Worm (Caenorhabditis elegans) whole organism, mixed stage, embryonic: ENCODE measurements around the gene faxc-1.
A peak's percentile ranks its signal among the peaks of the same experiment; 100 is the strongest.

ENCODE experiments used
- M03D4.4 ChIP-seq: sonication (generic microtip); optimal IDR thresholded peaks from 2 replicates; lab custom pipeline; 2017; ENCODE audit warnings: mild to moderate bottlenecking, missing genetic modification characterization, missing compliant biosample characterization
- bed-3 ChIP-seq: fragments of 200-800 bp; sonication (Bioruptor generic); optimal IDR thresholded peaks from 3 replicates; lab custom pipeline; 2018; ENCODE audit warnings: mild to moderate bottlenecking, missing genetic modification characterization, moderate library complexity, missing compliant biosample characterization
- blmp-1 ChIP-seq: fragments of 150-350 bp; optimal IDR thresholded peaks from 2 replicates; lab custom pipeline; 2014; ENCODE audit warnings: missing biosample characterization, missing genetic modification characterization
- ceh-39 ChIP-seq: fragments of 150-350 bp; optimal IDR thresholded peaks from 2 replicates; lab custom pipeline; 2014; ENCODE audit warnings: missing biosample characterization, missing genetic modification characterization
- ceh-43 ChIP-seq: fragments of 200-800 bp; sonication (Bioruptor generic); optimal IDR thresholded peaks from 2 replicates; lab custom pipeline; 2018; ENCODE audit warnings: mild to moderate bottlenecking, missing genetic modification characterization, moderate library complexity, missing compliant biosample characterization
- ceh-83 ChIP-seq: fragments of 200-800 bp; sonication (Bioruptor generic); optimal IDR thresholded peaks from 2 replicates; lab custom pipeline; 2018; ENCODE audit warnings: mild to moderate bottlenecking, missing genetic modification characterization, missing compliant biosample characterization
- ces-1 ChIP-seq: fragments of 150-350 bp; optimal IDR thresholded peaks from 2 replicates; lab custom pipeline; 2014; ENCODE audit warnings: missing biosample characterization, missing genetic modification reagents, missing genetic modification characterization
- cnd-1 ChIP-seq: fragments of 200-800 bp; sonication (Bioruptor generic); optimal IDR thresholded peaks from 2 replicates; lab custom pipeline; 2018; ENCODE audit warnings: mild to moderate bottlenecking, missing genetic modification characterization, missing compliant biosample characterization
- drap-1 ChIP-seq: fragments of 200-800 bp; sonication (Bioruptor generic); optimal IDR thresholded peaks from 3 replicates; lab custom pipeline; 2018; ENCODE audit warnings: mild to moderate bottlenecking, missing genetic modification characterization, missing compliant biosample characterization
- elt-1 ChIP-seq: sonication (generic microtip); optimal IDR thresholded peaks from 2 replicates; lab custom pipeline; 2017; ENCODE audit warnings: missing genetic modification characterization, mild to moderate bottlenecking, missing compliant biosample characterization, antibody characterized with exemption, moderate library complexity, borderline replicate concordance; ENCODE audit not compliant: insufficient read depth
- elt-3 ChIP-seq: fragments of 150-350 bp; optimal IDR thresholded peaks from 2 replicates; lab custom pipeline; 2014; ENCODE audit warnings: missing biosample characterization, missing genetic modification characterization
- flh-1 ChIP-seq: fragments of 200-800 bp; sonication (Bioruptor generic); optimal IDR thresholded peaks from 2 replicates; lab custom pipeline; 2018; ENCODE audit warnings: mild to moderate bottlenecking, missing genetic modification characterization, moderate library complexity, missing compliant biosample characterization
- ham-2 ChIP-seq: fragments of 200-800 bp; sonication (Bioruptor generic); optimal IDR thresholded peaks from 2 replicates; lab custom pipeline; 2018; ENCODE audit warnings: mild to moderate bottlenecking, missing genetic modification characterization, missing compliant biosample characterization
- hlh-1 ChIP-seq: fragments of 150-350 bp; optimal IDR thresholded peaks from 2 replicates; lab custom pipeline; 2014; ENCODE audit warnings: missing biosample characterization, missing genetic modification reagents, missing genetic modification characterization
- lin-13 ChIP-seq: fragments of 150-350 bp; optimal IDR thresholded peaks from 2 replicates; lab custom pipeline; 2014; ENCODE audit warnings: missing biosample characterization, missing genetic modification characterization
- lin-32 ChIP-seq: fragments of 200-800 bp; sonication (Bioruptor generic); optimal IDR thresholded peaks from 2 replicates; lab custom pipeline; 2018; ENCODE audit warnings: mild to moderate bottlenecking, missing genetic modification characterization, missing compliant biosample characterization
- lsy-2 ChIP-seq: fragments of 150-350 bp; optimal IDR thresholded peaks from 2 replicates; lab custom pipeline; 2014; ENCODE audit warnings: missing biosample characterization, missing genetic modification characterization
- mep-1 ChIP-seq: fragments of 150-350 bp; optimal IDR thresholded peaks from 2 replicates; lab custom pipeline; 2017; ENCODE audit warnings: missing biosample characterization, missing genetic modification reagents, missing genetic modification characterization, inconsistent platforms
- nhr-12 ChIP-seq: fragments of 150-350 bp; optimal IDR thresholded peaks from 2 replicates; lab custom pipeline; 2014; ENCODE audit warnings: missing biosample characterization, missing genetic modification characterization
- nhr-2 ChIP-seq: fragments of 150-350 bp; optimal IDR thresholded peaks from 2 replicates; lab custom pipeline; 2014; ENCODE audit warnings: missing biosample characterization, missing genetic modification characterization
- nhr-237 ChIP-seq: fragments of 150-350 bp; optimal IDR thresholded peaks from 2 replicates; lab custom pipeline; 2014; ENCODE audit warnings: missing biosample characterization, missing genetic modification characterization
- nhr-28 ChIP-seq: fragments of 150-350 bp; optimal IDR thresholded peaks from 2 replicates; lab custom pipeline; 2014; ENCODE audit warnings: missing biosample characterization, missing genetic modification characterization
- nhr-76 ChIP-seq: sonication (generic microtip); optimal IDR thresholded peaks from 2 replicates; lab custom pipeline; 2017; ENCODE audit warnings: missing biosample characterization, missing genetic modification characterization
- pha-4 ChIP-seq: fragments of 150-350 bp; optimal IDR thresholded peaks from 2 replicates; lab custom pipeline; 2018; ENCODE audit warnings: missing biosample characterization, missing genetic modification reagents, missing genetic modification characterization
- sem-2 ChIP-seq: fragments of 200-800 bp; sonication (Bioruptor generic); optimal IDR thresholded peaks from 2 replicates; lab custom pipeline; 2018; ENCODE audit warnings: mild to moderate bottlenecking, missing genetic modification characterization, missing compliant biosample characterization
- snpc-4 ChIP-seq: fragments of 150-350 bp; optimal IDR thresholded peaks from 2 replicates; lab custom pipeline; 2014; ENCODE audit warnings: missing biosample characterization, missing genetic modification characterization
- sptf-1 ChIP-seq: sonication (generic microtip); optimal IDR thresholded peaks from 2 replicates; lab custom pipeline; 2017; ENCODE audit warnings: mild to moderate bottlenecking, missing genetic modification characterization, moderate library complexity, missing compliant biosample characterization
- tbx-8 ChIP-seq: fragments of 200-800 bp; sonication (Bioruptor generic); optimal IDR thresholded peaks from 2 replicates; lab custom pipeline; 2018; ENCODE audit warnings: mild to moderate bottlenecking, missing genetic modification characterization, moderate library complexity, missing compliant biosample characterization
- unc-120 ChIP-seq: sonication (generic microtip); optimal IDR thresholded peaks from 2 replicates; lab custom pipeline; 2017; ENCODE audit warnings: missing genetic modification characterization, missing compliant biosample characterization; ENCODE audit not compliant: poor library complexity, severe bottlenecking
- unc-39 ChIP-seq: fragments of 150-350 bp; optimal IDR thresholded peaks from 2 replicates; lab custom pipeline; 2014; ENCODE audit warnings: missing biosample characterization, missing genetic modification characterization
- unc-62 ChIP-seq: fragments of 150-350 bp; optimal IDR thresholded peaks from 2 replicates; lab custom pipeline; 2014; ENCODE audit warnings: missing biosample characterization, missing genetic modification reagents, missing genetic modification characterization
- ztf-11 ChIP-seq: fragments of 150-350 bp; optimal IDR thresholded peaks from 2 replicates; lab custom pipeline; 2014; ENCODE audit warnings: missing biosample characterization, missing genetic modification characterization

faxc-1 gene

DNA sequence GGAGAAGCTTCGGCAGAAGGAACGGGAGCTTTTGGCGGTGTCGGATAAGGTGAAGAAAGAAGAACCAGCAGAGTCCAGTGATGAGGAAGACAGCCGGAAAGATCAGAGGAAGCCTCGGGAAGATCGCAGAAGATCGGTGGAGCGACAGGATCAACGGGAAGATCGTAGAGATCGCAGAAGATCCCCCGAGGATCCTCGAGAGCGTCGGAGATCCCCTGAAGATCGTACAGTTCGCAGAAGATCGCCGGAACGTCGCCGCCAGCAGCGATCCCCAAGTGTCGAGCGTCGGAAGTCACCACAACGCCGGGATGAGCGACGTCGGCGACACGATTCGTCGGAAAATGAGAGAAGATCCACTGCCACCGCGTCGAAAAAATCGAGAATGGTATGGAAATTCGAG is 37.8 kb upstream of the faxc-1 start:
- TF ChIP-seq nhr-2 (tag; lab: Kevin White, UChicago) (no peak), bed-3 (GFP tag; lab: Kevin White, UChicago) (no peak), hlh-1 (no peak), lin-32 (GFP tag; lab: Kevin White, UChicago) (no peak), ceh-43 (no peak), sptf-1 (tag; lab: Kevin White, UChicago) (no peak), pha-4 (no peak), drap-1 (GFP tag; lab: Kevin White, UChicago) (no peak), elt-3 (tag; lab: Kevin White, UChicago) (no peak), lin-13 (tag; lab: Kevin White, UChicago) (no peak), flh-1 (GFP tag; lab: Kevin White, UChicago) (no peak), M03D4.4 (tag; lab: Kevin White, UChicago) (no peak)

- no peak for TF ChIP-seq unc-120 (tag; lab: Kevin White, UChicago)
- TF ChIP-seq cnd-1 (tag; lab: Kevin White, UChicago): no peak
- no peak for TF ChIP-seq ztf-11 (tag; lab: Kevin White, UChicago)
- TF ChIP-seq unc-39 (tag; lab: Kevin White, UChicago): no peak
- no peak for TF ChIP-seq ceh-83 (GFP tag; lab: Kevin White, UChicago)
- TF ChIP-seq ceh-39: no peak
- TF ChIP-seq snpc-4 (tag; lab: Kevin White, UChicago): no peak
- no peak for TF ChIP-seq nhr-76 (tag; lab: Kevin White, UChicago)
- TF ChIP-seq drap-1 (GFP tag; lab: Kevin White, UChicago): no peak
- no peak for TF ChIP-seq sptf-1 (tag; lab: Kevin White, UChicago)
- TF ChIP-seq sem-2 (GFP tag; lab: Kevin White, UChicago): no peak
- TF ChIP-seq unc-62 (GFP tag; lab: Kevin White, UChicago): no peak
- TF ChIP-seq elt-1 (tag; lab: Kevin White, UChicago): no peak
- no peak for TF ChIP-seq lsy-2 (tag; lab: Kevin White, UChicago)
- TF ChIP-seq hlh-1: no peak
- TF ChIP-seq blmp-1 (tag; lab: Kevin White, UChicago): no peak
- TF ChIP-seq pha-4: no peak
- no peak for TF ChIP-seq ces-1 (GFP tag; lab: Kevin White, UChicago)
These were observed 36.0 kb upstream of the faxc-1 start, which contains the start of gene sinh-1 for ce11 chrII:12228005-12228404. sinh-1 (plus strand) TSS chrII:12228305.

- TF ChIP-seq ham-2 (GFP tag; lab: Kevin White, UChicago) (peak; percentile 61), lin-32 (GFP tag; lab: Kevin White, UChicago) (no peak), unc-39 (tag; lab: Kevin White, UChicago) (no peak), ceh-83 (GFP tag; lab: Kevin White, UChicago) (no peak), lsy-2 (tag; lab: Kevin White, UChicago) (peak; percentile 24), elt-3 (tag; lab: Kevin White, UChicago) (no peak), nhr-237 (tag; lab: Kevin White, UChicago) (no peak)
These were observed 26.4 kb upstream of the faxc-1 start for ce11 chrII:12237555-12237954.

ce11 chrII:12239449-12239848 is 24.5 kb upstream of the faxc-1 start:
- TF ChIP-seq drap-1 (GFP tag; lab: Kevin White, UChicago) (no peak), ham-2 (GFP tag; lab: Kevin White, UChicago) (peak; percentile 8), flh-1 (GFP tag; lab: Kevin White, UChicago) (no peak), elt-1 (tag; lab: Kevin White, UChicago) (peak; percentile 93), hlh-1 (no peak), ces-1 (GFP tag; lab: Kevin White, UChicago) (no peak)

- TF ChIP-seq hlh-1: no peak
- no peak for TF ChIP-seq tbx-8 (GFP tag; lab: Kevin White, UChicago)
- no peak for TF ChIP-seq ceh-43
- TF ChIP-seq nhr-12 (tag; lab: Kevin White, UChicago): no peak
- TF ChIP-seq nhr-28 (tag; lab: Kevin White, UChicago): no peak
- no peak for TF ChIP-seq flh-1 (GFP tag; lab: Kevin White, UChicago)
- no peak for TF ChIP-seq nhr-237 (tag; lab: Kevin White, UChicago)
- no peak for TF ChIP-seq unc-39 (tag; lab: Kevin White, UChicago)
- no peak for TF ChIP-seq mep-1 (tag; lab: Kevin White, UChicago)
- no peak for TF ChIP-seq lin-13 (tag; lab: Kevin White, UChicago)
- no peak for TF ChIP-seq pha-4
- no peak for TF ChIP-seq unc-62 (GFP tag; lab: Kevin White, UChicago)
- TF ChIP-seq blmp-1 (tag; lab: Kevin White, UChicago): no peak
These were observed 23.9 kb upstream of the faxc-1 start, which contains the start of gene txdc-12.1 for ce11 chrII:12240088-12240487. txdc-12.1 (plus strand) TSS chrII:12240388.
